Worm (Caenorhabditis elegans) whole organism, L1 larva: ENCODE measurements around the gene M04D8.4.
A peak's percentile ranks its signal among the peaks of the same experiment; 100 is the strongest.

ENCODE experiments used
- C04F5.9 ChIP-seq: sonication (generic microtip); optimal IDR thresholded peaks from 2 replicates; lab custom pipeline; 2016; ENCODE audit warnings: missing genetic modification characterization, missing compliant biosample characterization
- F16B12.6 ChIP-seq: fragments of 150-350 bp; optimal IDR thresholded peaks from 2 replicates; lab custom pipeline; 2014; ENCODE audit warnings: missing biosample characterization, missing genetic modification characterization
- aha-1 ChIP-seq: fragments of 150-350 bp; optimal IDR thresholded peaks from 2 replicates; lab custom pipeline; 2014; ENCODE audit warnings: missing biosample characterization, missing genetic modification characterization
- alr-1 ChIP-seq: fragments of 200-800 bp; sonication (Bioruptor generic); optimal IDR thresholded peaks from 2 replicates; lab custom pipeline; 2018; ENCODE audit warnings: borderline replicate concordance, mild to moderate bottlenecking, missing genetic modification characterization, missing compliant biosample characterization
- aly-2 ChIP-seq: fragments of 150-350 bp; optimal IDR thresholded peaks from 2 replicates; lab custom pipeline; 2014; ENCODE audit warnings: missing biosample characterization, missing genetic modification characterization
- ama-1 ChIP-seq: fragments of 150-350 bp; optimal IDR thresholded peaks from 2 replicates; lab custom pipeline; 2014
- blmp-1 ChIP-seq: fragments of 150-350 bp; optimal IDR thresholded peaks from 2 replicates; lab custom pipeline; 2014; ENCODE audit warnings: missing biosample characterization, missing genetic modification characterization
- ceh-63 ChIP-seq: fragments of 200-800 bp; sonication (Bioruptor generic); optimal IDR thresholded peaks from 2 replicates; lab custom pipeline; 2018; ENCODE audit warnings: mild to moderate bottlenecking, missing genetic modification characterization, missing compliant biosample characterization
- ceh-82 ChIP-seq, 3 experiments: fragments of 150-350 bp in 1 of 3; sonication (generic microtip) in 2 of 3; optimal IDR thresholded peaks; 2 replicates each; lab custom pipeline; 2014 to 2017; ENCODE audit warnings: missing biosample characterization in 3 of 3, missing genetic modification characterization in 3 of 3
- ceh-88 ChIP-seq: fragments of 200-800 bp; sonication (Bioruptor generic); IDR thresholded peaks from 2 replicates; pipeline ENCODE4 v1.3.6; 2022; ENCODE audit warnings: missing genetic modification characterization, missing compliant biosample characterization
- ceh-90 ChIP-seq: sonication (generic microtip); optimal IDR thresholded peaks from 2 replicates; lab custom pipeline; 2016; ENCODE audit warnings: missing genetic modification characterization, missing compliant biosample characterization
- dpl-1 ChIP-seq, 3 experiments: fragments of 150-350 bp in 2 of 3; sonication (generic microtip) in 1 of 3; optimal IDR thresholded peaks; 2 replicates each; lab custom pipeline; 2014 to 2017; ENCODE audit warnings: missing biosample characterization in 3 of 3, missing genetic modification characterization in 3 of 3, missing genetic modification reagents in 3 of 3
- efl-1 ChIP-seq, 4 experiments: fragments of 150-350 bp; optimal IDR thresholded peaks in 3 of 4; peaks in 1 of 4; 1 replicate in 1 of 4; 2 replicates in 3 of 4; lab custom pipeline; 2014; ENCODE audit warnings: missing biosample characterization in 2 of 4, missing genetic modification characterization in 2 of 4, missing genetic modification reagents in 2 of 4
- egl-13 ChIP-seq: sonication (generic microtip); optimal IDR thresholded peaks from 2 replicates; lab custom pipeline; 2016; ENCODE audit warnings: missing genotype, missing genetic modification reagents, missing genetic modification characterization, missing compliant biosample characterization
- egl-27 ChIP-seq, 2 experiments: fragments of 150-350 bp in 1 of 2; sonication (generic microtip); optimal IDR thresholded peaks; 3 replicates each; lab custom pipeline; 2017 to 2018; ENCODE audit warnings: missing biosample characterization in 2 of 2, missing genetic modification characterization in 2 of 2, missing genetic modification reagents in 2 of 2
- elt-2 ChIP-seq: sonication (generic microtip); optimal IDR thresholded peaks from 2 replicates; lab custom pipeline; 2016; ENCODE audit warnings: missing genetic modification characterization, mild to moderate bottlenecking, inconsistent platforms, missing compliant biosample characterization, missing genetic modification reagents
- elt-3 ChIP-seq, 6 experiments: fragments of 150-350 bp in 1 of 6; sonication (generic microtip); optimal IDR thresholded peaks; 2 replicates each; lab custom pipeline; 2017 to 2018; ENCODE audit warnings: missing biosample characterization in 6 of 6, missing genetic modification characterization in 6 of 6, inconsistent platforms in 1 of 6
- grh-1 ChIP-seq: fragments of 200-800 bp; sonication (Bioruptor generic); IDR thresholded peaks from 2 replicates; pipeline ENCODE4 v1.3.6; 2022; ENCODE audit warnings: missing genetic modification reagents, missing genetic modification characterization, missing compliant biosample characterization
- hlh-4 ChIP-seq: sonication (generic microtip); optimal IDR thresholded peaks from 2 replicates; lab custom pipeline; 2016; ENCODE audit warnings: mild to moderate bottlenecking, missing genetic modification characterization, missing compliant biosample characterization
- irx-1 ChIP-seq: sonication (generic microtip); optimal IDR thresholded peaks from 2 replicates; lab custom pipeline; 2016; ENCODE audit warnings: missing genetic modification characterization, missing compliant biosample characterization
- isw-1 ChIP-seq: fragments of 200-800 bp; sonication (Bioruptor generic); IDR thresholded peaks from 2 replicates; pipeline ENCODE4 v1.3.6; 2022; ENCODE audit warnings: missing genetic modification characterization, missing compliant biosample characterization
- jun-1 ChIP-seq: fragments of 150-350 bp; optimal IDR thresholded peaks from 2 replicates; lab custom pipeline; 2014; ENCODE audit warnings: missing biosample characterization, missing genetic modification reagents, missing genetic modification characterization
- lin-14 ChIP-seq: fragments of 200-800 bp; sonication (Bioruptor generic); optimal IDR thresholded peaks from 2 replicates; lab custom pipeline; 2018; ENCODE audit warnings: mild to moderate bottlenecking, missing genetic modification characterization, moderate library complexity, missing compliant biosample characterization
- lin-15B ChIP-seq: fragments of 150-350 bp; sonication (generic microtip); optimal IDR thresholded peaks from 3 replicates; lab custom pipeline; 2014; ENCODE audit warnings: missing biosample characterization, missing genetic modification characterization
- lin-35 ChIP-seq, 2 experiments: fragments of 150-350 bp; optimal IDR thresholded peaks; 2 replicates each; lab custom pipeline; 2014; ENCODE audit warnings: missing biosample characterization in 2 of 2, missing genetic modification characterization in 2 of 2, missing genetic modification reagents in 2 of 2
- lin-39 ChIP-seq: fragments of 150-350 bp; optimal IDR thresholded peaks from 2 replicates; lab custom pipeline; 2014; ENCODE audit warnings: missing biosample characterization, missing genetic modification reagents, missing genetic modification characterization
- lsy-2 ChIP-seq, 2 experiments: fragments of 150-350 bp; optimal IDR thresholded peaks; 2 replicates each; lab custom pipeline; 2014; ENCODE audit warnings: missing biosample characterization in 2 of 2, missing genetic modification characterization in 2 of 2
- mdl-1 ChIP-seq, 2 experiments: fragments of 150-350 bp; optimal IDR thresholded peaks; 2 replicates each; lab custom pipeline; 2014 to 2017; ENCODE audit warnings: missing biosample characterization in 2 of 2, missing genetic modification characterization in 2 of 2, inconsistent platforms in 1 of 2
- nhr-11 ChIP-seq: fragments of 150-350 bp; optimal IDR thresholded peaks from 2 replicates; lab custom pipeline; 2014; ENCODE audit warnings: missing biosample characterization, missing genetic modification characterization
- nhr-12 ChIP-seq: sonication (generic microtip); optimal IDR thresholded peaks from 2 replicates; lab custom pipeline; 2017; ENCODE audit warnings: missing biosample characterization, missing genetic modification characterization
- nhr-19 ChIP-seq: fragments of 200-800 bp; sonication (Bioruptor generic); conservative IDR thresholded peaks from 2 replicates; pipeline ENCODE4 v1.3.6; 2022; ENCODE audit warnings: missing genetic modification characterization, missing compliant biosample characterization
- nhr-20 ChIP-seq: sonication (generic microtip); optimal IDR thresholded peaks from 2 replicates; lab custom pipeline; 2016; ENCODE audit warnings: mild to moderate bottlenecking, missing genetic modification characterization, missing compliant biosample characterization
- nhr-237 ChIP-seq: fragments of 150-350 bp; optimal IDR thresholded peaks from 2 replicates; lab custom pipeline; 2014; ENCODE audit warnings: missing biosample characterization, missing genetic modification characterization
- nhr-28 ChIP-seq: fragments of 150-350 bp; optimal IDR thresholded peaks from 2 replicates; lab custom pipeline; 2014; ENCODE audit warnings: missing biosample characterization, missing genetic modification characterization
- nhr-47 ChIP-seq: sonication (generic microtip); optimal IDR thresholded peaks from 2 replicates; lab custom pipeline; 2016; ENCODE audit warnings: mild to moderate bottlenecking, missing genetic modification characterization, moderate library complexity, missing compliant biosample characterization
- nhr-71 ChIP-seq: sonication (generic microtip); optimal IDR thresholded peaks from 2 replicates; lab custom pipeline; 2016; ENCODE audit warnings: mild to moderate bottlenecking, missing genetic modification characterization, moderate library complexity, missing compliant biosample characterization
- nhr-76 ChIP-seq: sonication (generic microtip); optimal IDR thresholded peaks from 2 replicates; lab custom pipeline; 2017; ENCODE audit warnings: missing biosample characterization, missing genetic modification characterization
- nhr-77 ChIP-seq: fragments of 150-350 bp; optimal IDR thresholded peaks from 2 replicates; lab custom pipeline; 2014; ENCODE audit warnings: missing biosample characterization, missing genetic modification characterization
- nhr-84 ChIP-seq: sonication (generic microtip); optimal IDR thresholded peaks from 2 replicates; lab custom pipeline; 2017; ENCODE audit warnings: missing biosample characterization, missing genetic modification characterization
- nhr-90 ChIP-seq: sonication (generic microtip); optimal IDR thresholded peaks from 2 replicates; lab custom pipeline; 2016; ENCODE audit warnings: mild to moderate bottlenecking, missing genetic modification characterization, missing compliant biosample characterization; ENCODE audit not compliant: poor library complexity
- pax-3 ChIP-seq: fragments of 200-800 bp; sonication (Bioruptor generic); optimal IDR thresholded peaks from 2 replicates; lab custom pipeline; 2018; ENCODE audit warnings: mild to moderate bottlenecking, missing genetic modification characterization, moderate library complexity, missing compliant biosample characterization
- rnt-1 ChIP-seq: sonication (generic microtip); optimal IDR thresholded peaks from 2 replicates; lab custom pipeline; 2016; ENCODE audit warnings: mild to moderate bottlenecking, missing genetic modification characterization, moderate library complexity, missing compliant biosample characterization
- skn-1 ChIP-seq: fragments of 150-350 bp; optimal IDR thresholded peaks from 2 replicates; lab custom pipeline; 2014; ENCODE audit warnings: missing biosample characterization, missing genetic modification characterization
- snpc-4 ChIP-seq: fragments of 150-350 bp; optimal IDR thresholded peaks from 2 replicates; lab custom pipeline; 2014; ENCODE audit warnings: missing biosample characterization, missing genetic modification characterization
- sptf-1 ChIP-seq: fragments of 150-350 bp; optimal IDR thresholded peaks from 2 replicates; lab custom pipeline; 2014; ENCODE audit warnings: missing biosample characterization, missing genetic modification characterization
- swsn-7 ChIP-seq: sonication (generic microtip); optimal IDR thresholded peaks from 2 replicates; lab custom pipeline; 2016; ENCODE audit warnings: missing genetic modification characterization, missing compliant biosample characterization
- tbx-2 ChIP-seq: sonication (generic microtip); optimal IDR thresholded peaks from 2 replicates; lab custom pipeline; 2016; ENCODE audit warnings: missing genetic modification characterization, missing compliant biosample characterization
- tlp-1 ChIP-seq: fragments of 150-350 bp; optimal IDR thresholded peaks from 2 replicates; lab custom pipeline; 2014; ENCODE audit warnings: missing biosample characterization, missing genetic modification characterization
- unc-130 ChIP-seq: fragments of 150-350 bp; optimal IDR thresholded peaks from 2 replicates; lab custom pipeline; 2017; ENCODE audit warnings: missing biosample characterization, missing genetic modification characterization, inconsistent platforms
- unc-30 ChIP-seq: sonication (generic microtip); optimal IDR thresholded peaks from 2 replicates; lab custom pipeline; 2017; ENCODE audit warnings: missing biosample characterization, missing genetic modification characterization
- unc-62 ChIP-seq: fragments of 150-350 bp; optimal IDR thresholded peaks from 2 replicates; lab custom pipeline; 2014; ENCODE audit warnings: missing biosample characterization, missing genetic modification reagents, missing genetic modification characterization
- ztf-11 ChIP-seq, 2 experiments: sonication (generic microtip); optimal IDR thresholded peaks; 2 replicates each; lab custom pipeline; 2016 to 2017; ENCODE audit warnings: missing genetic modification characterization in 2 of 2, missing biosample characterization in 1 of 2, missing compliant biosample characterization in 1 of 2
- ztf-4 ChIP-seq: fragments of 150-350 bp; optimal IDR thresholded peaks from 2 replicates; lab custom pipeline; 2014; ENCODE audit warnings: missing biosample characterization, missing genetic modification characterization

M04D8.4 gene

DNA sequence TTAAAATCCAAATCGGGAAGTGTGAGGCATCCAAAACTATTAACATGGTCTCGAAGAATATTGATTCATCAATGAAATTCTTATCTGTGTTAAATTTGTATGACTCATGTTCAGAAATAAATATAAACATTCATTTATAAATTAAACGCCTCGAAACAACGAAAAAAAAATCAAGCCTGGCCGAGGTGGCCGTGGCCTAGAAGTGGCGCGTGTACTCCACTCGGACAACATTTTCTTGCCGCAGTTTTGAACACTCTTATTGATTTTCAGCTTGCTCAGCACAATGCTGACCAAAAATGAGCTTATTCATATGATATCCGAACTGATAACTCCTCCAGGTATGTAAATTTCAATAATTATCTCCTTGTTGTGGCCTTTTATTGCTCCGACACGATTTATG lies 33.7 kb upstream of the M04D8.4 start, which contains the start of gene ekl-6:
ekl-6 (plus strand) TSS at position 265 of the 400 bp plus-strand sequence.
- TF ChIP-seq nhr-19 (GFP tag; lab: Robert Waterston, UW) (no peak; the same call in 1 of the 2 replicates), nhr-237 (tag; lab: Kevin White, UChicago) (no peak), unc-130 (tag; lab: Kevin White, UChicago) (no peak), lsy-2 (tag; optimal IDR thresholded peaks at IDR 0.05; lab: Kevin White, UChicago) (peak in 1 of 2 experiments; percentile 71), skn-1 (tag; lab: Kevin White, UChicago) (peak; percentile 13), nhr-47 (peak; percentile 80), irx-1 (tag; lab: Kevin White, UChicago) (peak; percentile 90), unc-30 (no peak), egl-27 (tag; optimal IDR thresholded peaks at IDR 0.05; lab: Kevin White, UChicago) (no peak), swsn-7 (tag; lab: Kevin White, UChicago) (peak; percentile 69), pax-3 (peak; percentile 77), nhr-84 (tag; lab: Kevin White, UChicago) (no peak), lin-15B (tag; lab: Kevin White, UChicago) (no peak), ceh-63 (GFP tag; lab: Kevin White, UChicago) (no peak), ceh-82 (tag; optimal IDR thresholded peaks at IDR 0.05; lab: Kevin White, UChicago) (peak in 2 of 3 experiments; percentile 26 to 39), nhr-20 (tag; lab: Kevin White, UChicago) (peak; percentile 75), mdl-1 (tag; optimal IDR thresholded peaks at IDR 0.05; lab: Kevin White, UChicago) (no peak), nhr-90 (peak; percentile 87), hlh-4 (no peak), dpl-1 (GFP tag; optimal IDR thresholded peaks at IDR 0.05; lab: Kevin White, UChicago) (peak; percentile 22 to 56 (median 55)), blmp-1 (no peak), nhr-76 (tag; lab: Kevin White, UChicago) (no peak), C04F5.9 (tag; lab: Kevin White, UChicago) (peak; percentile 81), tbx-2 (tag; lab: Kevin White, UChicago) (peak; percentile 80), egl-13 (tag; lab: Kevin White, UChicago) (peak; percentile 73), unc-62 (no peak), ztf-11 (tag; optimal IDR thresholded peaks at IDR 0.05; lab: Kevin White, UChicago) (peak in 1 of 2 experiments; percentile 89), grh-1 (GFP tag; lab: Robert Waterston, UW) (0 out of 2 replicates have a peak, but pooled peaks have one; percentile 44), efl-1 (optimal IDR thresholded peaks at IDR 0.05; lab: Kevin White, UChicago) (peak; percentile 44 to 67), efl-1 (GFP tag; optimal IDR thresholded peaks at IDR 0.05 in 1 of 2; lab: Kevin White, UChicago) (peak; percentile 56 to 93), ceh-90 (tag; lab: Kevin White, UChicago) (peak; percentile 90), isw-1 (peak; percentile 23), nhr-11 (no peak), snpc-4 (tag; lab: Kevin White, UChicago) (peak; percentile 32), nhr-12 (tag; lab: Kevin White, UChicago) (no peak), ztf-4 (tag; lab: Kevin White, UChicago) (no peak), aha-1 (no peak), jun-1 (no peak), nhr-77 (tag; lab: Kevin White, UChicago) (peak; percentile 21), nhr-71 (tag; lab: Kevin White, UChicago) (no peak), elt-3 (tag; optimal IDR thresholded peaks at IDR 0.05; lab: Kevin White, UChicago) (no peak), lin-35 (GFP tag; optimal IDR thresholded peaks at IDR 0.05; lab: Kevin White, UChicago) (peak; percentile 39 to 41), tlp-1 (tag; lab: Kevin White, UChicago) (no peak), ama-1 (lab: Kevin White, UChicago) (no peak), aly-2 (tag; lab: Kevin White, UChicago) (no peak), rnt-1 (tag; lab: Kevin White, UChicago) (peak; percentile 97), F16B12.6 (peak; percentile 14), lin-39 (no peak), ceh-88 (no peak), alr-1 (tag; lab: Kevin White, UChicago) (no peak), lin-14 (GFP tag; lab: Kevin White, UChicago) (no peak), nhr-28 (no peak), elt-2 (tag; lab: Kevin White, UChicago) (peak; percentile 37), sptf-1 (no peak)
